Fruit fly (Drosophila melanogaster) whole organism, wandering third instar larva: ENCODE results near the gene CG9578.
A peak's percentile ranks its signal among the peaks of the same experiment; 100 is the strongest.

Experiments
- Abd-B ChIP-seq: fragments of >200 bp; optimal IDR thresholded peaks from 2 replicates; lab custom pipeline; 2017; ENCODE audit warnings: missing biosample characterization, missing genetic modification characterization
- CG32264 ChIP-seq: fragments of 200-800 bp; sonication (Bioruptor generic); optimal IDR thresholded peaks from 2 replicates; lab custom pipeline; 2016; ENCODE audit warnings: missing biosample characterization, missing genetic modification characterization
- CG9705 ChIP-seq: fragments of 200-800 bp; sonication (Bioruptor generic); optimal IDR thresholded peaks from 2 replicates; lab custom pipeline; 2018; ENCODE audit warnings: missing biosample characterization, mild to moderate bottlenecking, missing genetic modification characterization
- CrebA ChIP-seq: fragments of 200-800 bp; sonication (Bioruptor generic); optimal IDR thresholded peaks from 2 replicates; lab custom pipeline; 2016; ENCODE audit warnings: missing biosample characterization, mild to moderate bottlenecking, missing genetic modification characterization, borderline replicate concordance
- Dfd ChIP-seq: fragments of >200 bp; optimal IDR thresholded peaks from 2 replicates; lab custom pipeline; 2017; ENCODE audit warnings: missing biosample characterization, missing genetic modification characterization
- Dif ChIP-seq: fragments of 200-275, 200-300 bp; sonication (Bioruptor generic); optimal IDR thresholded peaks from 2 replicates; lab custom pipeline; 2018; ENCODE audit warnings: missing biosample characterization, missing genetic modification characterization; ENCODE audit not compliant: partially characterized antibody
- GATAd ChIP-seq: sonication (Bioruptor generic); optimal IDR thresholded peaks from 2 replicates; lab custom pipeline; 2016; ENCODE audit warnings: missing biosample characterization, missing genetic modification characterization
- HLH106 ChIP-seq: fragments of 200-800 bp; optimal IDR thresholded peaks from 3 replicates; lab custom pipeline; 2019; ENCODE audit warnings: missing biosample characterization, mild to moderate bottlenecking, missing genetic modification characterization, moderate library complexity
- Hnf4 ChIP-seq: fragments of 200-800 bp; sonication (Bioruptor generic); optimal IDR thresholded peaks from 2 replicates; lab custom pipeline; 2016; ENCODE audit warnings: missing biosample characterization, mild to moderate bottlenecking, missing genetic modification characterization
- Hr78 ChIP-seq: fragments of >200 bp; optimal IDR thresholded peaks from 2 replicates; lab custom pipeline; 2017; ENCODE audit warnings: missing biosample characterization, missing genetic modification characterization
- Hr83 ChIP-seq: fragments of 200-300 bp; sonication (Bioruptor generic); optimal IDR thresholded peaks from 2 replicates; lab custom pipeline; 2016; ENCODE audit warnings: missing biosample characterization, mild to moderate bottlenecking, missing genetic modification characterization, moderate library complexity; ENCODE audit not compliant: poor library complexity, severe bottlenecking
- Jra ChIP-seq: sonication (Bioruptor generic); optimal IDR thresholded peaks from 2 replicates; lab custom pipeline; 2016; ENCODE audit warnings: missing biosample characterization, missing genetic modification characterization
- Mio ChIP-seq: sonication (Bioruptor generic); optimal IDR thresholded peaks from 2 replicates; lab custom pipeline; 2016; ENCODE audit warnings: missing biosample characterization, missing genetic modification characterization
- Myc ChIP-seq: fragments of >200 bp; optimal IDR thresholded peaks from 2 replicates; lab custom pipeline; 2017
- N ChIP-seq: fragments of >200 bp; optimal IDR thresholded peaks from 2 replicates; lab custom pipeline; 2018; ENCODE audit warnings: missing biosample characterization, missing external identifiers, missing genetic modification characterization
- OdsH ChIP-seq: fragments of 200-800 bp; sonication (Bioruptor generic); optimal IDR thresholded peaks from 2 replicates; lab custom pipeline; 2016; ENCODE audit warnings: missing biosample characterization, mild to moderate bottlenecking, missing genetic modification characterization
- Rel ChIP-seq, 2 experiments: fragments of 200-800 bp; sonication (Bioruptor generic) in 1 of 2; optimal IDR thresholded peaks; 2 replicates in 1 of 2; 3 replicates in 1 of 2; lab custom pipeline; 2016 to 2019; ENCODE audit warnings: mild to moderate bottlenecking in 2 of 2, missing biosample characterization in 2 of 2, missing genetic modification characterization in 2 of 2, moderate library complexity in 1 of 2
- Sp1 ChIP-seq: fragments of 200-800 bp; sonication (Bioruptor generic); optimal IDR thresholded peaks from 3 replicates; lab custom pipeline; 2019; ENCODE audit warnings: missing biosample characterization, mild to moderate bottlenecking, missing genetic modification characterization, moderate library complexity
- Vsx2 ChIP-seq: fragments of 200-300, 225-300 bp; sonication (Bioruptor generic); optimal IDR thresholded peaks from 2 replicates; lab custom pipeline; 2018; ENCODE audit warnings: missing biosample characterization, missing genetic modification characterization; ENCODE audit not compliant: partially characterized antibody
- br ChIP-seq: fragments of 200-800 bp; sonication (Bioruptor generic); optimal IDR thresholded peaks from 2 replicates; lab custom pipeline; 2016; ENCODE audit warnings: missing biosample characterization, missing genetic modification characterization
- brk ChIP-seq: fragments of 200-800 bp; sonication (Bioruptor generic); optimal IDR thresholded peaks from 2 replicates; lab custom pipeline; 2016; ENCODE audit warnings: missing biosample characterization, mild to moderate bottlenecking, missing genetic modification characterization
- dl ChIP-seq, 2 experiments: fragments of 175-275, 200-275 bp in 1 of 2; fragments of 200-275 bp in 1 of 2; sonication (Bioruptor generic); optimal IDR thresholded peaks; lab custom pipeline; 2018; ENCODE audit warnings: mild to moderate bottlenecking in 2 of 2, missing biosample characterization in 2 of 2, missing genetic modification characterization in 2 of 2, moderate library complexity in 2 of 2; ENCODE audit not compliant: partially characterized antibody in 2 of 2, insufficient read depth in 1 of 2
- dmrt93B ChIP-seq: fragments of 200-800 bp; sonication (Bioruptor generic); optimal IDR thresholded peaks from 2 replicates; lab custom pipeline; 2018; ENCODE audit warnings: missing biosample characterization, mild to moderate bottlenecking, missing genetic modification characterization
- dsf ChIP-seq: sonication (Bioruptor generic); optimal IDR thresholded peaks from 2 replicates; lab custom pipeline; 2016; ENCODE audit warnings: missing biosample characterization, missing genetic modification characterization, borderline replicate concordance
- ey ChIP-seq: fragments of 200-800 bp; sonication (Bioruptor generic); optimal IDR thresholded peaks from 2 replicates; lab custom pipeline; 2016; ENCODE audit warnings: missing biosample characterization, missing genetic modification characterization
- foxo ChIP-seq, 2 experiments: fragments of 200-800 bp; sonication (Bioruptor generic); optimal IDR thresholded peaks; 2 replicates in 1 of 2; 3 replicates in 1 of 2; lab custom pipeline; 2016 to 2017; ENCODE audit warnings: missing biosample characterization in 2 of 2, missing genetic modification characterization in 2 of 2
- fru ChIP-seq: fragments of 200-800 bp; sonication (Bioruptor generic); optimal IDR thresholded peaks from 3 replicates; lab custom pipeline; 2016; ENCODE audit warnings: missing biosample characterization, mild to moderate bottlenecking, missing genetic modification characterization
- h ChIP-seq: fragments of 200-800 bp; sonication (Bioruptor generic); optimal IDR thresholded peaks from 3 replicates; lab custom pipeline; 2016; ENCODE audit warnings: missing biosample characterization, mild to moderate bottlenecking, missing genetic modification characterization
- jim ChIP-seq: fragments of 175-275, 200-325 bp; sonication (Bioruptor generic); optimal IDR thresholded peaks from 2 replicates; lab custom pipeline; 2016; ENCODE audit warnings: missing biosample characterization, mild to moderate bottlenecking, missing genetic modification characterization
- lola ChIP-seq: fragments of >200 bp; optimal IDR thresholded peaks from 2 replicates; lab custom pipeline; 2017; ENCODE audit warnings: missing biosample characterization, missing genetic modification characterization
- pan ChIP-seq: fragments of >200 bp; optimal IDR thresholded peaks from 2 replicates; lab custom pipeline; 2017
- psq ChIP-seq: fragments of 200-800 bp; sonication (Bioruptor generic); optimal IDR thresholded peaks from 3 replicates; lab custom pipeline; 2017; ENCODE audit warnings: missing biosample characterization, mild to moderate bottlenecking, missing genetic modification characterization, moderate library complexity
- rgr ChIP-seq: fragments of 200-800 bp; sonication (Bioruptor generic); optimal IDR thresholded peaks from 3 replicates; lab custom pipeline; 2016; ENCODE audit warnings: missing biosample characterization, mild to moderate bottlenecking, missing genetic modification characterization
- sage ChIP-seq: fragments of 200-800 bp; sonication (Bioruptor generic); optimal IDR thresholded peaks from 2 replicates; lab custom pipeline; 2016; ENCODE audit warnings: missing biosample characterization, mild to moderate bottlenecking, missing genetic modification characterization
- sv ChIP-seq: fragments of 200-800 bp; sonication (Bioruptor generic); optimal IDR thresholded peaks from 3 replicates; lab custom pipeline; 2016; ENCODE audit warnings: missing biosample characterization, missing genetic modification characterization
- tai ChIP-seq: sonication (Bioruptor generic); optimal IDR thresholded peaks from 2 replicates; lab custom pipeline; 2016; ENCODE audit warnings: missing biosample characterization, missing genetic modification characterization
- usp ChIP-seq: fragments of >200 bp; optimal IDR thresholded peaks from 2 replicates; lab custom pipeline; 2017; ENCODE audit warnings: missing biosample characterization, missing genetic modification characterization
- woc ChIP-seq: sonication (Bioruptor generic); optimal IDR thresholded peaks from 2 replicates; lab custom pipeline; 2016; ENCODE audit warnings: missing biosample characterization, mild to moderate bottlenecking, missing genetic modification characterization

The CG9578 gene

dm6 chrX:20166484-20167038 is 3.5 kb upstream of the CG9578 start, which contains the start of gene CG9577:
CG9577 (plus strand) TSS chrX:20166673.
- TF ChIP-seq lola (no peak), GATAd (peak; percentile 83), jim (GFP tag; lab: Kevin White, UChicago) (no peak), foxo (GFP tag; optimal IDR thresholded peaks at IDR 0.05; lab: Kevin White, UChicago) (no peak), Hnf4 (GFP tag; lab: Kevin White, UChicago) (peak; percentile 87), dmrt93B (GFP tag; lab: Kevin White, UChicago) (no peak), sv (GFP tag; lab: Kevin White, UChicago) (no peak), Sp1 (GFP tag; lab: Kevin White, UChicago) (peak; percentile 23), dl (GFP tag; optimal IDR thresholded peaks at IDR 0.05; lab: Kevin White, UChicago; ENCODE audit: insufficient read depth in 1 of 2, partially characterized antibody in 2 of 2) (no peak), CG9705 (GFP tag; lab: Kevin White, UChicago) (no peak), Rel (GFP tag; optimal IDR thresholded peaks at IDR 0.05; lab: Kevin White, UChicago) (no peak), Rel (tag; optimal IDR thresholded peaks at IDR 0.05; lab: Kevin White, UChicago) (peak; percentile 18), CrebA (GFP tag; lab: Kevin White, UChicago) (no peak), ey (no peak), Abd-B (no peak), Myc (lab: Kevin White, UChicago) (no peak)

DNA sequence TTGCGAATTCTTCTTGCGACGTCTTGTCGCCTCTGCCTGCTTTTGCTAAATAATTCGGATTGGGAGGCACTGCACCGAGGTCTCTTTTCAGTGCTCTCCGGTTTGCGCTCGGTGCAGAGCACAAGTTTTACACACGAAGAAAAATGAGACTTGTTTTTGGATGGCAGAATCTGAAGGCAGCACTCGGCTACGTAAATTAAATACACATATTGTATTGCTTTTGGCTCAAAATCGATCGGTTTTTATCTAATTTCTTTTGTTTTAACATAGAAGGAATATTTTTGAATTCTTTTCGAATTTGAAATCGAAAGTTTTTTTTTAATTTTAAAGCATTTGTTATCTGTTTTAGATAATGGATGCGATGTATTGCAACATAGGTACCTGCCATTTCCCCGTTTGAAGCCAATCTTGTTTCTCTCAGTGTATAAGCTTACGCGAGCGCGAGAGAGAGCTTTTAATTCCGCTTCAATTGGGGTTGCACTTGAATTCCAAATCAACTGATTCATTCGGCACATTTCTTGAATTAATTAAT is 3.5 kb downstream of the CG9578 start, which contains the start of gene AnxB10:
Gene AnxB10, minus strand, starts transcription at position 51 of the 532 bp plus-strand sequence.
- TF ChIP-seq pan (lab: Kevin White, UChicago) (no peak), Mio (GFP tag; lab: Kevin White, UChicago) (peak; percentile 40), dsf (GFP tag; lab: Kevin White, UChicago) (peak; percentile 15), rgr (GFP tag; lab: Kevin White, UChicago) (peak; percentile 89), br (GFP tag; lab: Kevin White, UChicago) (peak; percentile 91), CG9705 (GFP tag; lab: Kevin White, UChicago) (peak; percentile 85), Hr78 (GFP tag; lab: Kevin White, UChicago) (no peak), Dif (GFP tag; lab: Kevin White, UChicago) (peak; percentile 37), lola (no peak), Vsx2 (GFP tag; lab: Kevin White, UChicago) (no peak), h (peak; percentile 92), jim (GFP tag; lab: Kevin White, UChicago) (no peak), sage (GFP tag; lab: Kevin White, UChicago) (peak; percentile 81), HLH106 (peak; percentile 91), GATAd (peak; percentile 6), OdsH (GFP tag; lab: Kevin White, UChicago) (peak; percentile 90), CrebA (GFP tag; lab: Kevin White, UChicago) (no peak), sv (GFP tag; lab: Kevin White, UChicago) (peak; percentile 15), tai (no peak), dl (GFP tag; optimal IDR thresholded peaks at IDR 0.05; lab: Kevin White, UChicago; ENCODE audit: insufficient read depth in 1 of 2, partially characterized antibody in 2 of 2) (no peak), brk (GFP tag; lab: Kevin White, UChicago) (no peak), Hr83 (no peak), Rel (GFP tag; optimal IDR thresholded peaks at IDR 0.05; lab: Kevin White, UChicago) (peak; percentile 16), Rel (tag; optimal IDR thresholded peaks at IDR 0.05; lab: Kevin White, UChicago) (peak; percentile 57), foxo (GFP tag; optimal IDR thresholded peaks at IDR 0.05; lab: Kevin White, UChicago) (peak; percentile 46 to 91), fru (GFP tag; lab: Kevin White, UChicago) (peak; percentile 93), ey (peak; percentile 93), Jra (GFP tag; lab: Kevin White, UChicago) (peak; percentile 72), psq (GFP tag; lab: Kevin White, UChicago) (peak; percentile 82), Dfd (GFP tag; lab: Kevin White, UChicago) (no peak), usp (GFP tag; lab: Kevin White, UChicago) (no peak), N (GFP tag; lab: Kevin White, UChicago) (no peak), Abd-B (no peak), dmrt93B (GFP tag; lab: Kevin White, UChicago) (peak; percentile 92), Hnf4 (GFP tag; lab: Kevin White, UChicago) (peak; percentile 79), CG32264 (peak; percentile 70), Sp1 (GFP tag; lab: Kevin White, UChicago) (peak; percentile 92), woc (GFP tag; lab: Kevin White, UChicago) (peak; percentile 86), Myc (lab: Kevin White, UChicago) (no peak)
